Fruit fly (Drosophila melanogaster): ENCODE measurements around the gene CG17930.

DNA sequence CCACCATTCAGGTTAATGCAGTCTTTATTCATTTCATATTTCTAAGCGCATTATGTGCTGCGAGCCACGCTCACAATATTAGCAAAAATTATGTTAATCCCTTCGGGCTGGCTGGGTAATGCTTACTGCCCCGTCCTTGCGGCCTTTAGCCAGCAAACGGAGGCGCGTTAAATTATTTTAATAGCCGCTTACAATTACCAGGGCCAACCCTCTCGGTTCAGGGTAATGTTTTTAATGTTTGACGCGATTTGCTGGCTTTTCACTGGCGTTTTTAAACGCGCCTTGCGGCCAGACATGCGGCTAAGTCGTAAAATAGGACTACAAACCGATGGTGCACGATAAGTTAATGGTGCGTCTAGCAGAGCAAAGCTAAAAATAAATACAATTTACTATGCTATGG is 7.1 kb downstream of the CG17930 start:
- no peak for TF ChIP-seq ey (GFP tag; optimal IDR thresholded peaks at IDR 0.05)
- TF ChIP-seq lola (GFP tag; optimal IDR thresholded peaks at IDR 0.05): no peak
- no peak for TF ChIP-seq usp (GFP tag; optimal IDR thresholded peaks at IDR 0.05)
- TF ChIP-seq psq (GFP tag; optimal IDR thresholded peaks at IDR 0.05): no peak
- TF ChIP-seq CG32264 (GFP tag; optimal IDR thresholded peaks at IDR 0.05): no peak
- TF ChIP-seq h (GFP tag; optimal IDR thresholded peaks at IDR 0.05): no peak
- TF ChIP-seq br (GFP tag; optimal IDR thresholded peaks at IDR 0.05): no peak
- no peak for TF ChIP-seq jim (GFP tag; optimal IDR thresholded peaks at IDR 0.05)
- TF ChIP-seq Dif (GFP tag; optimal IDR thresholded peaks at IDR 0.05; ENCODE audit: partially characterized antibody): no peak
- no peak for TF ChIP-seq foxo (GFP tag; optimal IDR thresholded peaks at IDR 0.05)
- no peak for TF ChIP-seq Abd-B (GFP tag; optimal IDR thresholded peaks at IDR 0.05)
- no peak for TF ChIP-seq Hr78 (GFP tag; optimal IDR thresholded peaks at IDR 0.05)
